Fruit fly (Drosophila melanogaster) whole organism, embryonic: ENCODE measurements around the gene pim.

Experiments used
- Antp ChIP-seq: fragments of 200-800 bp; sonication (Bioruptor generic); optimal IDR thresholded peaks from 3 replicates; lab custom pipeline; 2016; ENCODE audit warnings: missing biosample characterization, missing genetic modification characterization
- B-H2 ChIP-seq: fragments of 200-800 bp; sonication (Bioruptor generic); optimal IDR thresholded peaks from 2 replicates; lab custom pipeline; 2018; ENCODE audit warnings: missing biosample characterization, mild to moderate bottlenecking, missing genetic modification characterization
- CG10147 ChIP-seq: fragments of 200-800 bp; sonication (Bioruptor generic); optimal IDR thresholded peaks from 2 replicates; lab custom pipeline; 2019; ENCODE audit warnings: missing biosample characterization, mild to moderate bottlenecking, missing genetic modification characterization, moderate library complexity
- CG10274 ChIP-seq: fragments of 200-800 bp; sonication (Bioruptor generic); optimal IDR thresholded peaks from 3 replicates; lab custom pipeline; 2017; ENCODE audit warnings: missing biosample characterization, mild to moderate bottlenecking, missing genetic modification characterization
- CG11560 ChIP-seq: fragments of 200-800 bp; sonication (Bioruptor generic); IDR thresholded peaks from 3 replicates; pipeline ENCODE4 v1.3.6; 2022; ENCODE audit warnings: missing biosample characterization, missing genetic modification characterization
- CG12236 ChIP-seq: fragments of 200-800 bp; sonication (Bioruptor generic); optimal IDR thresholded peaks from 2 replicates; lab custom pipeline; 2016; ENCODE audit warnings: missing biosample characterization, missing genetic modification characterization
- CG12659 ChIP-seq: fragments of 200-800 bp; sonication (Bioruptor generic); optimal IDR thresholded peaks from 3 replicates; lab custom pipeline; 2017; ENCODE audit warnings: mild to moderate bottlenecking, missing biosample characterization, missing genetic modification reagents, missing genetic modification characterization
- CG12744 ChIP-seq: fragments of 200-800 bp; sonication (Bioruptor generic); optimal IDR thresholded peaks from 2 replicates; lab custom pipeline; 2016; ENCODE audit warnings: missing biosample characterization, missing genetic modification characterization
- CG13123 ChIP-seq: fragments of 200-800 bp; sonication (Bioruptor generic); optimal IDR thresholded peaks from 2 replicates; lab custom pipeline; 2016; ENCODE audit warnings: missing biosample characterization, missing genetic modification characterization
- CG13424 ChIP-seq: fragments of 200-800 bp; sonication (Bioruptor generic); optimal IDR thresholded peaks from 2 replicates; lab custom pipeline; 2019; ENCODE audit warnings: missing biosample characterization, mild to moderate bottlenecking, missing genetic modification characterization, moderate library complexity
- CG14014 ChIP-seq: fragments of 200-800 bp; sonication (Bioruptor generic); IDR thresholded peaks from 2 replicates; pipeline ENCODE4 v1.3.6; 2022; ENCODE audit warnings: missing biosample characterization, missing genetic modification characterization
- CG16779 ChIP-seq: fragments of 200-800 bp; sonication (Bioruptor generic); IDR thresholded peaks from 2 replicates; pipeline ENCODE4 v1.3.6; 2022; ENCODE audit warnings: missing biosample characterization, missing genetic modification characterization
- CG1832 ChIP-seq: fragments of 200-800 bp; sonication (Bioruptor generic); optimal IDR thresholded peaks from 2 replicates; lab custom pipeline; 2017; ENCODE audit warnings: missing biosample characterization, mild to moderate bottlenecking, missing genetic modification characterization, inconsistent platforms
- CG18476 ChIP-seq: fragments of 200-800 bp; sonication (Bioruptor generic); optimal IDR thresholded peaks from 2 replicates; lab custom pipeline; 2016; ENCODE audit warnings: missing biosample characterization, mild to moderate bottlenecking, missing genetic modification characterization
- CG3407 ChIP-seq: fragments of 200-800 bp; sonication (Bioruptor generic); optimal IDR thresholded peaks from 2 replicates; lab custom pipeline; 2018; ENCODE audit warnings: missing biosample characterization, mild to moderate bottlenecking, missing genetic modification characterization
- CG6272 ChIP-seq: fragments of 200-800 bp; sonication (Bioruptor generic); IDR thresholded peaks from 2 replicates; pipeline ENCODE4 v1.3.6; 2022; ENCODE audit warnings: missing biosample characterization, missing genetic modification characterization
- CG7271 ChIP-seq: fragments of 200-800 bp; sonication (Bioruptor generic); optimal IDR thresholded peaks from 2 replicates; lab custom pipeline; 2018; ENCODE audit warnings: missing biosample characterization, mild to moderate bottlenecking, missing genetic modification characterization, moderate library complexity
- CG7987 ChIP-seq: fragments of 200-800 bp; sonication (Bioruptor generic); optimal IDR thresholded peaks from 2 replicates; lab custom pipeline; 2018; ENCODE audit warnings: missing biosample characterization, mild to moderate bottlenecking, missing genetic modification characterization, moderate library complexity
- CG8765 ChIP-seq: fragments of 200-800 bp; sonication (Bioruptor generic); IDR thresholded peaks from 2 replicates; pipeline ENCODE4 v1.3.6; 2022; ENCODE audit warnings: missing biosample characterization, missing genetic modification characterization
- CHES-1-like ChIP-seq: fragments of 200-800 bp; sonication (Bioruptor generic); optimal IDR thresholded peaks from 2 replicates; lab custom pipeline; 2016; ENCODE audit warnings: missing biosample characterization, missing genetic modification characterization
- Dad ChIP-seq: fragments of 200-800 bp; sonication (Bioruptor generic); optimal IDR thresholded peaks from 3 replicates; lab custom pipeline; 2016; ENCODE audit warnings: missing biosample characterization, missing genetic modification characterization
- Ets65A ChIP-seq: fragments of 200-800 bp; sonication (Bioruptor generic); peaks from one replicate; lab custom pipeline; 2016; ENCODE audit warnings: missing biosample characterization, missing genetic modification characterization
- GATAe ChIP-seq: fragments of 200-800 bp; sonication (Bioruptor generic); conservative IDR thresholded peaks from 2 replicates; pipeline ENCODE4 v1.3.6; 2022; ENCODE audit warnings: missing biosample characterization, missing genetic modification characterization
- Hand ChIP-seq: fragments of 200-800 bp; sonication (Bioruptor generic); optimal IDR thresholded peaks from 2 replicates; lab custom pipeline; 2017; ENCODE audit warnings: mild to moderate bottlenecking, missing biosample characterization, missing genetic modification reagents, missing genetic modification characterization
- Hr3 ChIP-seq: fragments of 200-800 bp; sonication (Bioruptor generic); optimal IDR thresholded peaks from 3 replicates; lab custom pipeline; 2016; ENCODE audit warnings: missing biosample characterization, missing genetic modification characterization
- Lpt ChIP-seq: fragments of >200 bp; optimal IDR thresholded peaks from 2 replicates; lab custom pipeline; 2018; ENCODE audit warnings: missing biosample characterization, missing genetic modification characterization
- MESR4 ChIP-seq: fragments of 200-800 bp; sonication (Bioruptor generic); optimal IDR thresholded peaks from 2 replicates; lab custom pipeline; 2018; ENCODE audit warnings: missing biosample characterization, mild to moderate bottlenecking, missing genetic modification characterization, moderate library complexity
- NC2β ChIP-seq: fragments of 200-800 bp; sonication (Bioruptor generic); optimal IDR thresholded peaks from 2 replicates; lab custom pipeline; 2016; ENCODE audit warnings: missing biosample characterization, missing genetic modification characterization
- NK7.1 ChIP-seq: fragments of 200-800 bp; sonication (Bioruptor generic); optimal IDR thresholded peaks from 3 replicates; lab custom pipeline; 2016; ENCODE audit warnings: missing biosample characterization, missing genetic modification characterization
- Scr ChIP-seq: fragments of 200-800 bp; sonication (Bioruptor generic); IDR thresholded peaks from 2 replicates; pipeline ENCODE4 v1.3.6; 2022; ENCODE audit warnings: missing biosample characterization, missing genetic modification characterization; ENCODE audit not compliant: partially characterized antibody
- Side ChIP-seq: fragments of 200-800 bp; sonication (Bioruptor generic); optimal IDR thresholded peaks from 2 replicates; lab custom pipeline; 2016; ENCODE audit warnings: missing biosample characterization, missing genetic modification characterization
- Xbp1 ChIP-seq: fragments of 200-800 bp; sonication (Bioruptor generic); optimal IDR thresholded peaks from 3 replicates; lab custom pipeline; 2016; ENCODE audit warnings: missing biosample characterization, mild to moderate bottlenecking, missing genetic modification characterization
- al ChIP-seq: fragments of 200-800 bp; sonication (Bioruptor generic); IDR thresholded peaks from 2 replicates; pipeline ENCODE4 v1.3.6; 2022; ENCODE audit warnings: missing biosample characterization, missing genetic modification characterization
- ato ChIP-seq: fragments of 200-800 bp; sonication (Bioruptor generic); IDR thresholded peaks from 2 replicates; pipeline ENCODE4 v1.3.6; 2022; ENCODE audit warnings: missing biosample characterization, missing genetic modification characterization; ENCODE audit not compliant: partially characterized antibody
- chm ChIP-seq: fragments of 200-800 bp; sonication (Bioruptor generic); IDR thresholded peaks from 2 replicates; pipeline ENCODE4 v1.3.6; 2022; ENCODE audit warnings: missing biosample characterization, missing genetic modification characterization
- dmrt99B ChIP-seq: fragments of 200-800 bp; sonication (Bioruptor generic); optimal IDR thresholded peaks from 2 replicates; lab custom pipeline; 2018; ENCODE audit warnings: missing biosample characterization, mild to moderate bottlenecking, missing genetic modification characterization, moderate library complexity
- emc ChIP-seq: fragments of 200-800 bp; sonication (Bioruptor generic); optimal IDR thresholded peaks from 2 replicates; lab custom pipeline; 2016; ENCODE audit warnings: missing biosample characterization, missing genetic modification characterization
- fu2 ChIP-seq: fragments of 200-800 bp; sonication (Bioruptor generic); optimal IDR thresholded peaks from 2 replicates; lab custom pipeline; 2016; ENCODE audit warnings: missing biosample characterization, missing genetic modification characterization
- h ChIP-seq: fragments of >200 bp; optimal IDR thresholded peaks from 2 replicates; lab custom pipeline; 2017
- her ChIP-seq: fragments of 200-800 bp; sonication (Bioruptor generic); optimal IDR thresholded peaks from 2 replicates; lab custom pipeline; 2016; ENCODE audit warnings: missing biosample characterization, missing genetic modification characterization
- lmd ChIP-seq: fragments of 200-800 bp; sonication (Bioruptor generic); IDR thresholded peaks from 2 replicates; pipeline ENCODE4 v1.3.6; 2022; ENCODE audit warnings: missing biosample characterization, missing genetic modification characterization
- lov ChIP-seq, 2 experiments: fragments of 200-800 bp in 1 of 2; fragments of >200 bp in 1 of 2; sonication (Bioruptor generic) in 1 of 2; IDR thresholded peaks in 1 of 2; optimal IDR thresholded peaks in 1 of 2; 2 replicates in 1 of 2; 3 replicates in 1 of 2; pipeline versions ENCODE4 v1.3.6 to Lab custom; 2017 to 2022; ENCODE audit warnings: missing biosample characterization in 1 of 2, missing genetic modification characterization in 1 of 2
- otp ChIP-seq: fragments of 200-800 bp; sonication (Bioruptor generic); IDR thresholded peaks from 3 replicates; pipeline ENCODE4, ENCODE4 v1.3.6; 2022; ENCODE audit warnings: missing biosample characterization, missing genetic modification characterization
- phol ChIP-seq: fragments of 200-800 bp; sonication (Bioruptor generic); optimal IDR thresholded peaks from 3 replicates; lab custom pipeline; 2018; ENCODE audit warnings: missing biosample characterization, mild to moderate bottlenecking, missing genetic modification characterization, moderate library complexity
- salm ChIP-seq: fragments of 200-800 bp; sonication (Bioruptor generic); optimal IDR thresholded peaks from 2 replicates; lab custom pipeline; 2018; ENCODE audit warnings: missing biosample characterization, mild to moderate bottlenecking, missing genetic modification characterization
- sens-2 ChIP-seq: fragments of 200-800 bp; sonication (Bioruptor generic); IDR thresholded peaks from 2 replicates; pipeline ENCODE4 v1.3.6; 2022; ENCODE audit warnings: missing biosample characterization, missing genetic modification characterization
- seq ChIP-seq: fragments of 200-800 bp; sonication (Bioruptor generic); IDR thresholded peaks from 2 replicates; pipeline ENCODE4 v1.3.6; 2022; ENCODE audit warnings: missing biosample characterization, missing genetic modification characterization
- slou ChIP-seq: fragments of 200-800 bp; sonication (Bioruptor generic); optimal IDR thresholded peaks from 3 replicates; lab custom pipeline; 2016; ENCODE audit warnings: missing biosample characterization, missing genetic modification characterization
- sob ChIP-seq: fragments of 200-800 bp; sonication (Bioruptor generic); IDR thresholded peaks from 2 replicates; pipeline ENCODE4 v1.3.6; 2022; ENCODE audit warnings: missing biosample characterization, missing genetic modification characterization
- tap ChIP-seq: fragments of 200-800 bp; optimal IDR thresholded peaks from 3 replicates; lab custom pipeline; 2019; ENCODE audit warnings: missing biosample characterization, mild to moderate bottlenecking, missing genetic modification characterization, moderate library complexity
- trh ChIP-seq: fragments of 200-800 bp; sonication (Bioruptor generic); optimal IDR thresholded peaks from 2 replicates; lab custom pipeline; 2016; ENCODE audit warnings: missing biosample characterization, missing genetic modification characterization
- z ChIP-seq: fragments of 200-800 bp; sonication (Bioruptor generic); IDR thresholded peaks from 3 replicates; pipeline ENCODE4 v1.3.6; 2022; ENCODE audit warnings: missing biosample characterization, missing genetic modification characterization

The pim gene

dm6 chr2L:10321036-10321583, 41.7 kb upstream of the pim start (continued):
- TF ChIP-seq Side (GFP tag; lab: Kevin White, UChicago), result no peak
- TF ChIP-seq GATAe (GFP tag; lab: Robert Waterston, UW), result no peak
- no peak for TF ChIP-seq CG7271 (tag; lab: Kevin White, UChicago)
- no peak for TF ChIP-seq MESR4 (GFP tag; lab: Kevin White, UChicago)
- no peak for TF ChIP-seq CG10274 (GFP tag; lab: Kevin White, UChicago)
- peak; percentile 85 for TF ChIP-seq Ets65A (GFP tag; lab: Kevin White, UChicago)
- no peak for TF ChIP-seq dmrt99B (tag; lab: Kevin White, UChicago)
- no peak for TF ChIP-seq otp (GFP tag; lab: Robert Waterston, UW)
- TF ChIP-seq Hand, result no peak
- no peak for TF ChIP-seq NC2β (GFP tag; lab: Kevin White, UChicago)
- TF ChIP-seq Scr (GFP tag; lab: Robert Waterston, UW), result peak; percentile 81
- no peak for TF ChIP-seq her (GFP tag; lab: Kevin White, UChicago)
- no peak for TF ChIP-seq salm
- TF ChIP-seq ato, result peak; percentile 11; the same call in 1 of the 2 replicates
- no peak for TF ChIP-seq trh (GFP tag; lab: Kevin White, UChicago)
- peak; percentile 33; the same call in 1 of the 2 replicates for TF ChIP-seq sob (GFP tag; lab: Robert Waterston, UW)
- no peak for TF ChIP-seq lov (optimal IDR thresholded peaks at IDR 0.05; lab: Kevin White, UChicago)
- TF ChIP-seq lov (GFP tag; IDR thresholded peaks at IDR 0.05; lab: Robert Waterston, UW), result 0 out of 3 replicates have a peak, but pooled peaks have one; percentile 27
- TF ChIP-seq seq (GFP tag; lab: Robert Waterston, UW), result no peak
- no peak for TF ChIP-seq emc (GFP tag; lab: Kevin White, UChicago)
- TF ChIP-seq sens-2 (GFP tag; lab: Robert Waterston, UW), result no peak
- no peak for TF ChIP-seq tap (tag; lab: Kevin White, UChicago)
- TF ChIP-seq Dad (GFP tag; lab: Kevin White, UChicago), result no peak
- no peak for TF ChIP-seq h (lab: Kevin White, UChicago)
- no peak for TF ChIP-seq CG11560 (tag; lab: Robert Waterston, UW)
- peak; percentile 18 for TF ChIP-seq Antp (GFP tag; lab: Kevin White, UChicago)
- no peak for TF ChIP-seq CG18476
- TF ChIP-seq Xbp1 (GFP tag; lab: Kevin White, UChicago), result no peak
- TF ChIP-seq phol (tag; lab: Kevin White, UChicago), result peak; percentile 7
- no peak for TF ChIP-seq CG6272
- peak; percentile 26 for TF ChIP-seq CG12659 (GFP tag; lab: Kevin White, UChicago)
- TF ChIP-seq CG13123 (GFP tag; lab: Kevin White, UChicago), result no peak
- TF ChIP-seq B-H2 (GFP tag; lab: Kevin White, UChicago), result no peak
- no peak; the same call in 1 of the 2 replicates for TF ChIP-seq lmd (GFP tag; lab: Robert Waterston, UW)
- TF ChIP-seq CG14014 (GFP tag; lab: Robert Waterston, UW), result 0 out of 2 replicates have a peak, but pooled peaks have one; percentile 34
- TF ChIP-seq CG8765, result no peak
- TF ChIP-seq CG1832 (GFP tag; lab: Kevin White, UChicago), result no peak
- no peak for TF ChIP-seq z (GFP tag; lab: Robert Waterston, UW)
- no peak for TF ChIP-seq chm (GFP tag; lab: Robert Waterston, UW)
- TF ChIP-seq NK7.1 (GFP tag; lab: Kevin White, UChicago), result no peak
- no peak for TF ChIP-seq Hr3
- no peak for TF ChIP-seq CG3407 (GFP tag; lab: Kevin White, UChicago)
- TF ChIP-seq CG16779 (GFP tag; lab: Robert Waterston, UW), result no peak
- no peak; the same call in 1 of the 2 replicates for TF ChIP-seq al
- peak; percentile 8 for TF ChIP-seq CG13424 (tag; lab: Kevin White, UChicago)
- no peak for TF ChIP-seq CG12236 (GFP tag; lab: Kevin White, UChicago)
- TF ChIP-seq Lpt (GFP tag; lab: Kevin White, UChicago), result no peak
- no peak for TF ChIP-seq CG10147
- no peak for TF ChIP-seq CHES-1-like (GFP tag; lab: Kevin White, UChicago)
- no peak for TF ChIP-seq slou (GFP tag; lab: Kevin White, UChicago)
- no peak for TF ChIP-seq fu2 (GFP tag; lab: Kevin White, UChicago)
- TF ChIP-seq CG7987 (GFP tag; lab: Kevin White, UChicago), result peak; percentile 21
- no peak for TF ChIP-seq CG12744 (GFP tag; lab: Kevin White, UChicago)
